Fruit fly (Drosophila melanogaster) whole organism, adult: Measurements from ENCODE around the gene CG3104.

Experiments
- CG12768 ChIP-seq: fragments of 200-800 bp; sonication (Bioruptor generic); optimal IDR thresholded peaks from 2 replicates; lab custom pipeline; 2017; ENCODE audit warnings: missing biosample characterization, missing genetic modification characterization, mild to moderate bottlenecking, moderate library complexity, missing genetic modification reagents
- CG14711 ChIP-seq: fragments of 200-800 bp; sonication (Bioruptor generic); optimal IDR thresholded peaks from 2 replicates; lab custom pipeline; 2018; ENCODE audit warnings: missing biosample characterization, mild to moderate bottlenecking, missing genetic modification characterization, moderate library complexity
- CG33017 ChIP-seq: fragments of 200-800 bp; sonication (Bioruptor generic); optimal IDR thresholded peaks from 2 replicates; lab custom pipeline; 2018; ENCODE audit warnings: missing biosample characterization, mild to moderate bottlenecking, missing genetic modification characterization, moderate library complexity
- CG5204 ChIP-seq: fragments of 200-800 bp; sonication (Bioruptor generic); optimal IDR thresholded peaks from 2 replicates; lab custom pipeline; 2016; ENCODE audit warnings: missing biosample characterization, missing genetic modification characterization
- CG7045 ChIP-seq: fragments of 200-800 bp; sonication (Bioruptor generic); optimal IDR thresholded peaks from 2 replicates; lab custom pipeline; 2017; ENCODE audit warnings: missing biosample characterization, mild to moderate bottlenecking, missing genetic modification characterization
- kay ChIP-seq: fragments of 200-800 bp; sonication (Bioruptor generic); peaks from one replicate; lab custom pipeline; 2016; ENCODE audit warnings: missing biosample characterization, missing genetic modification characterization, borderline replicate concordance
- tj ChIP-seq: fragments of 200-800 bp; sonication (Bioruptor generic); optimal IDR thresholded peaks from 3 replicates; lab custom pipeline; 2017; ENCODE audit warnings: missing biosample characterization, mild to moderate bottlenecking, missing genetic modification characterization, moderate library complexity

DNA sequence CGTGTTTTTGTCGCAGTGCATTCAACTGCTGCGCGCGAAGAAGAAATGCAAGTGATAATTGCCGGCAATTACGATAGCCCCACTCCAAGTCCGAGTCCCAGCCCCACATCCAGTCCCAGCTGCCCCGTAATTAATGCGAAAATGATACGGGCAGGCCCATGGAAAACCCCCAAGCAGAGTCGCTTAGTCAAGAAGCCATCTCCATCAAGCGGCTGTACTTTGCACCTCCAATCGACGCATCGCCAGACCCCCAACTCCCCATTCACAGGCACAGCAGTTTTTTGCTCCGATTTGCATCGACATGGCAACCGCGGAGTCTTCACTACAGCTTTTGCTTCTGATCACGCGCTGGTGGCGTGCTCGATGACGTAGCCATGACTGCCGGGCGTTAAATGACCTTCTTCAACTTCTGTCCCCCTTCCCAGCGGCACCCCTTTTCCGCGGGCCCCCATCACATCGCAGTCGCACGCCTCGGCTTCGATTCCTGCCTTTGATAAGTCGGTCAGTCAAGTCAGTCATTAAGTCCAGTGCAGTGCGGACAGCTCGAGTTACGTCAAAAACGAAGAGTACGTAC is 49.3 kb downstream of the CG3104 start:
- no peak for TF ChIP-seq CG33017 (tag; lab: Kevin White, UChicago)
- TF ChIP-seq CG14711 (tag; lab: Kevin White, UChicago) = no peak
- TF ChIP-seq CG5204 (GFP tag; lab: Kevin White, UChicago) = no peak
- TF ChIP-seq kay (GFP tag; lab: Kevin White, UChicago) = no peak
- no peak for TF ChIP-seq CG7045 (GFP tag; lab: Kevin White, UChicago)
- TF ChIP-seq CG12768 (GFP tag; lab: Kevin White, UChicago) = no peak
- TF ChIP-seq tj = no peak
